Worm (Caenorhabditis elegans): ENCODE results near the gene nas-23.
"Not testable (repeated sequence)": the region's sequence is repeated elsewhere in the genome, so short reads cannot be mapped to it uniquely, and the experiment has no call there.

ce11 chrII:7446683-7447082, 46.8 kb downstream of the nas-23 start:
- TF ChIP-seq pha-4 (tag; optimal IDR thresholded peaks at IDR 0.05); fkh-3 (tag; optimal IDR thresholded peaks at IDR 0.05); hlh-26 (GFP tag; conservative IDR thresholded peaks at IDR 0.05); ztf-28 (GFP tag; IDR thresholded peaks at IDR 0.05): not testable (repeated sequence)

Data from whole organism, young adult.